Worm (Caenorhabditis elegans): ENCODE data around the gene C23H5.8.

The C23H5.8 gene

ce11 chrIV:2113362-2114056 is at the start of gene C23H5.8:
C23H5.8 (minus strand) TSS chrIV:2113412.
- TF ChIP-seq unc-62 (GFP tag; optimal IDR thresholded peaks at IDR 0.05), result no peak

- TF ChIP-seq unc-62 (GFP tag; optimal IDR thresholded peaks at IDR 0.05), result no peak
These were observed 49.0 kb upstream of the C23H5.8 start for ce11 chrIV:2162256-2162655.

ce11 chrIV:2159069-2159468 is 45.9 kb upstream of the C23H5.8 start, which contains the start of gene gcy-37:
gcy-37 (minus strand) TSS chrIV:2159169.
- TF ChIP-seq unc-62 (GFP tag; optimal IDR thresholded peaks at IDR 0.05), result no peak

- TF ChIP-seq unc-62 (GFP tag; optimal IDR thresholded peaks at IDR 0.05), result no peak
These were observed 43.0 kb upstream of the C23H5.8 start for ce11 chrIV:2156239-2156638.

ce11 chrIV:2149247-2149756 is 36.1 kb upstream of the C23H5.8 start, which contains the start of gene C54E4.5:
C54E4.5 (minus strand) TSS chrIV:2149297.
- TF ChIP-seq unc-62 (GFP tag; optimal IDR thresholded peaks at IDR 0.05), result no peak

ce11 chrIV:2142320-2142719 is 29.1 kb upstream of the C23H5.8 start:
- no peak for TF ChIP-seq unc-62 (GFP tag; optimal IDR thresholded peaks at IDR 0.05)

ce11 chrIV:2140543-2140942 is 27.3 kb upstream of the C23H5.8 start, which contains the start of gene C54E4.12:
C54E4.12 (minus strand) TSS chrIV:2140643.
- no peak for TF ChIP-seq unc-62 (GFP tag; optimal IDR thresholded peaks at IDR 0.05)

- no peak for TF ChIP-seq unc-62 (GFP tag; optimal IDR thresholded peaks at IDR 0.05)
These were observed 24.3 kb upstream of the C23H5.8 start for ce11 chrIV:2137478-2137877.

- TF ChIP-seq unc-62 (GFP tag; optimal IDR thresholded peaks at IDR 0.05), result no peak
These were observed 23.4 kb upstream of the C23H5.8 start, which contains the start of gene test-1 for ce11 chrIV:2136607-2137006. test-1 (plus strand) TSS chrIV:2136951.

- no peak for TF ChIP-seq unc-62 (GFP tag; optimal IDR thresholded peaks at IDR 0.05)
These were observed 20.3 kb upstream of the C23H5.8 start, which contains the start of gene C23H5.12 for ce11 chrIV:2133431-2133940. C23H5.12 (plus strand) TSS chrIV:2133481.

- TF ChIP-seq unc-62 (GFP tag; optimal IDR thresholded peaks at IDR 0.05), result no peak
These were observed 17.5 kb upstream of the C23H5.8 start, which contains the start of gene prmt-6 for ce11 chrIV:2130714-2131113. prmt-6 (plus strand) TSS chrIV:2130965.

ce11 chrIV:2128761-2129160 is 15.5 kb upstream of the C23H5.8 start, which contains the start of gene grl-20:
grl-20 (minus strand) TSS chrIV:2128861.
- no peak for TF ChIP-seq unc-62 (GFP tag; optimal IDR thresholded peaks at IDR 0.05)

- TF ChIP-seq unc-62 (GFP tag; optimal IDR thresholded peaks at IDR 0.05), result no peak
These were observed 14.2 kb upstream of the C23H5.8 start for ce11 chrIV:2127375-2127774.

- no peak for TF ChIP-seq unc-62 (GFP tag; optimal IDR thresholded peaks at IDR 0.05)
These were observed 9.3 kb upstream of the C23H5.8 start, which contains the start of gene glb-7 for ce11 chrIV:2122488-2122887. glb-7 (plus strand) TSS chrIV:2122788.

- TF ChIP-seq unc-62 (GFP tag; optimal IDR thresholded peaks at IDR 0.05), result no peak
These were observed 4.1 kb upstream of the C23H5.8 start for ce11 chrIV:2117268-2117667.

ce11 chrIV:2114337-2114736 is 1.1 kb upstream of the C23H5.8 start, which contains the start of gene xbx-4:
xbx-4 (plus strand) TSS chrIV:2114637.
- no peak for TF ChIP-seq unc-62 (GFP tag; optimal IDR thresholded peaks at IDR 0.05)

All from whole organism, dauer.